Worm (Caenorhabditis elegans) whole organism, L1 larva: ENCODE data around the gene F41F3.3.

Experiments
- C04F5.9 ChIP-seq: sonication (generic microtip); optimal IDR thresholded peaks from 2 replicates; lab custom pipeline; 2016; ENCODE audit warnings: missing genetic modification characterization, missing compliant biosample characterization
- C34B4.2 ChIP-seq: sonication (generic microtip); optimal IDR thresholded peaks from 2 replicates; lab custom pipeline; 2017; ENCODE audit warnings: mild to moderate bottlenecking, missing genetic modification characterization, missing compliant biosample characterization
- F16B12.6 ChIP-seq: fragments of 150-350 bp; optimal IDR thresholded peaks from 2 replicates; lab custom pipeline; 2014; ENCODE audit warnings: missing biosample characterization, missing genetic modification characterization
- aha-1 ChIP-seq: fragments of 150-350 bp; optimal IDR thresholded peaks from 2 replicates; lab custom pipeline; 2014; ENCODE audit warnings: missing biosample characterization, missing genetic modification characterization
- aly-2 ChIP-seq: fragments of 150-350 bp; optimal IDR thresholded peaks from 2 replicates; lab custom pipeline; 2014; ENCODE audit warnings: missing biosample characterization, missing genetic modification characterization
- blmp-1 ChIP-seq: fragments of 150-350 bp; optimal IDR thresholded peaks from 2 replicates; lab custom pipeline; 2014; ENCODE audit warnings: missing biosample characterization, missing genetic modification characterization
- ceh-63 ChIP-seq: fragments of 200-800 bp; sonication (Bioruptor generic); optimal IDR thresholded peaks from 2 replicates; lab custom pipeline; 2018; ENCODE audit warnings: mild to moderate bottlenecking, missing genetic modification characterization, missing compliant biosample characterization
- dpl-1 ChIP-seq, 3 experiments: fragments of 150-350 bp in 2 of 3; sonication (generic microtip) in 1 of 3; optimal IDR thresholded peaks; 2 replicates each; lab custom pipeline; 2014 to 2017; ENCODE audit warnings: missing biosample characterization in 3 of 3, missing genetic modification characterization in 3 of 3, missing genetic modification reagents in 3 of 3
- efl-1 ChIP-seq, 4 experiments: fragments of 150-350 bp; optimal IDR thresholded peaks in 3 of 4; peaks in 1 of 4; 1 replicate in 1 of 4; 2 replicates in 3 of 4; lab custom pipeline; 2014; ENCODE audit warnings: missing biosample characterization in 2 of 4, missing genetic modification characterization in 2 of 4, missing genetic modification reagents in 2 of 4
- elt-2 ChIP-seq: sonication (generic microtip); optimal IDR thresholded peaks from 2 replicates; lab custom pipeline; 2016; ENCODE audit warnings: missing genetic modification characterization, mild to moderate bottlenecking, inconsistent platforms, missing compliant biosample characterization, missing genetic modification reagents
- elt-3 ChIP-seq, 6 experiments: fragments of 150-350 bp in 1 of 6; sonication (generic microtip); optimal IDR thresholded peaks; 2 replicates each; lab custom pipeline; 2017 to 2018; ENCODE audit warnings: missing biosample characterization in 6 of 6, missing genetic modification characterization in 6 of 6, inconsistent platforms in 1 of 6
- fkh-10 ChIP-seq: sonication (generic microtip); optimal IDR thresholded peaks from 2 replicates; lab custom pipeline; 2017; ENCODE audit warnings: missing biosample characterization, missing genetic modification reagents, missing genetic modification characterization
- grh-1 ChIP-seq: fragments of 200-800 bp; sonication (Bioruptor generic); IDR thresholded peaks from 2 replicates; pipeline ENCODE4 v1.3.6; 2022; ENCODE audit warnings: missing genetic modification reagents, missing genetic modification characterization, missing compliant biosample characterization
- irx-1 ChIP-seq: sonication (generic microtip); optimal IDR thresholded peaks from 2 replicates; lab custom pipeline; 2016; ENCODE audit warnings: missing genetic modification characterization, missing compliant biosample characterization
- lin-15B ChIP-seq: fragments of 150-350 bp; sonication (generic microtip); optimal IDR thresholded peaks from 3 replicates; lab custom pipeline; 2014; ENCODE audit warnings: missing biosample characterization, missing genetic modification characterization
- lir-3 ChIP-seq: sonication (generic microtip); optimal IDR thresholded peaks from 2 replicates; lab custom pipeline; 2016; ENCODE audit warnings: mild to moderate bottlenecking, missing genetic modification characterization, moderate library complexity, missing compliant biosample characterization; ENCODE audit not compliant: poor library complexity
- mab-9 ChIP-seq: fragments of 200-800 bp; sonication (Bioruptor generic); IDR thresholded peaks from 2 replicates; pipeline ENCODE4 v1.3.6; 2022; ENCODE audit warnings: missing genetic modification reagents, missing genetic modification characterization, missing compliant biosample characterization
- mdl-1 ChIP-seq, 2 experiments: fragments of 150-350 bp; optimal IDR thresholded peaks; 2 replicates each; lab custom pipeline; 2014 to 2017; ENCODE audit warnings: missing biosample characterization in 2 of 2, missing genetic modification characterization in 2 of 2, inconsistent platforms in 1 of 2
- nhr-20 ChIP-seq: sonication (generic microtip); optimal IDR thresholded peaks from 2 replicates; lab custom pipeline; 2016; ENCODE audit warnings: mild to moderate bottlenecking, missing genetic modification characterization, missing compliant biosample characterization
- nhr-237 ChIP-seq: fragments of 150-350 bp; optimal IDR thresholded peaks from 2 replicates; lab custom pipeline; 2014; ENCODE audit warnings: missing biosample characterization, missing genetic modification characterization
- nhr-47 ChIP-seq: sonication (generic microtip); optimal IDR thresholded peaks from 2 replicates; lab custom pipeline; 2016; ENCODE audit warnings: mild to moderate bottlenecking, missing genetic modification characterization, moderate library complexity, missing compliant biosample characterization
- skn-1 ChIP-seq: fragments of 150-350 bp; optimal IDR thresholded peaks from 2 replicates; lab custom pipeline; 2014; ENCODE audit warnings: missing biosample characterization, missing genetic modification characterization
- snpc-4 ChIP-seq: fragments of 150-350 bp; optimal IDR thresholded peaks from 2 replicates; lab custom pipeline; 2014; ENCODE audit warnings: missing biosample characterization, missing genetic modification characterization
- sptf-1 ChIP-seq: fragments of 150-350 bp; optimal IDR thresholded peaks from 2 replicates; lab custom pipeline; 2014; ENCODE audit warnings: missing biosample characterization, missing genetic modification characterization
- sup-37 ChIP-seq: fragments of 200-800 bp; sonication (Bioruptor generic); optimal IDR thresholded peaks from 2 replicates; lab custom pipeline; 2018; ENCODE audit warnings: mild to moderate bottlenecking, missing genetic modification characterization, missing compliant biosample characterization
- tbx-2 ChIP-seq: sonication (generic microtip); optimal IDR thresholded peaks from 2 replicates; lab custom pipeline; 2016; ENCODE audit warnings: missing genetic modification characterization, missing compliant biosample characterization
- tlp-1 ChIP-seq: fragments of 150-350 bp; optimal IDR thresholded peaks from 2 replicates; lab custom pipeline; 2014; ENCODE audit warnings: missing biosample characterization, missing genetic modification characterization
- unc-86 ChIP-seq: sonication (generic microtip); optimal IDR thresholded peaks from 2 replicates; lab custom pipeline; 2016; ENCODE audit warnings: missing genetic modification characterization, missing compliant biosample characterization
- unc-98 ChIP-seq: fragments of 200-800 bp; sonication (Bioruptor generic); IDR thresholded peaks from 2 replicates; pipeline ENCODE4 v1.3.6; 2022; ENCODE audit warnings: missing genetic modification characterization, missing compliant biosample characterization
- zag-1 ChIP-seq: fragments of 150-350 bp; optimal IDR thresholded peaks from 2 replicates; lab custom pipeline; 2014; ENCODE audit warnings: missing biosample characterization, missing genetic modification characterization

F41F3.3 gene

DNA sequence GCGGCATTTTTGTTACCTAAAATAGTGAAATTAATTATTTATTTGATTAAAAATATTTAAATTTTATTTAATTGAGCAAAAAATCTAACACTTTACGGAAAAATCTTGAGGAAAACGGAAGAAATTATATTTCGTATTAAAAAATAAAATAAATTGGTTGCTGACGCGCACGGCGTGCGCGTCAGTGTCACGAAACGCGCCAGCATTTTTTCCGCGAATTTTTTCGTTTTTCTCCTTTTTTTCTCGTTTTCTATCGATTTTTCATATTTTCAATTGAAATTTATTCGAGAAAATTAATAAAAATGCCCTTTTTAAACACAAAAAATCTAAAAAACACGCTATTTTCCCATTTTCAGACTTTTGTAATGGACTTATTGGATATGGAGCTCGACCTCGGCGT lies 32.2 kb downstream of the F41F3.3 start, which contains the start of the genes Y61A9LA.10 and F54D11.4 (continued):
- TF ChIP-seq nhr-237 (tag; lab: Kevin White, UChicago) (no peak), C34B4.2 (tag; lab: Kevin White, UChicago) (no peak), elt-2 (tag; lab: Kevin White, UChicago) (peak; percentile 28), mdl-1 (tag; optimal IDR thresholded peaks at IDR 0.05; lab: Kevin White, UChicago) (no peak), nhr-47 (tag; lab: Kevin White, UChicago) (peak; percentile 80), F16B12.6 (peak; percentile 5), unc-86 (tag; lab: Kevin White, UChicago) (peak; percentile 40), aly-2 (tag; lab: Kevin White, UChicago) (no peak), irx-1 (tag; lab: Kevin White, UChicago) (peak; percentile 58), sptf-1 (no peak), lin-15B (tag; lab: Kevin White, UChicago) (peak; percentile 36), nhr-20 (tag; lab: Kevin White, UChicago) (peak; percentile 59), zag-1 (tag; lab: Kevin White, UChicago) (no peak), C04F5.9 (no peak), elt-3 (tag; optimal IDR thresholded peaks at IDR 0.05; lab: Kevin White, UChicago) (peak in 1 of 6 experiments; percentile 43), snpc-4 (tag; lab: Kevin White, UChicago) (peak; percentile 13), mab-9 (GFP tag; lab: Robert Waterston, UW) (no peak), tbx-2 (tag; lab: Kevin White, UChicago) (peak; percentile 61), grh-1 (GFP tag; lab: Robert Waterston, UW) (0 out of 2 replicates have a peak, but pooled peaks have one; percentile 9), blmp-1 (tag; lab: Kevin White, UChicago) (peak; percentile 39), sup-37 (GFP tag; lab: Kevin White, UChicago) (no peak), dpl-1 (GFP tag; optimal IDR thresholded peaks at IDR 0.05; lab: Kevin White, UChicago) (peak; percentile 53 to 73 (median 66))

DNA sequence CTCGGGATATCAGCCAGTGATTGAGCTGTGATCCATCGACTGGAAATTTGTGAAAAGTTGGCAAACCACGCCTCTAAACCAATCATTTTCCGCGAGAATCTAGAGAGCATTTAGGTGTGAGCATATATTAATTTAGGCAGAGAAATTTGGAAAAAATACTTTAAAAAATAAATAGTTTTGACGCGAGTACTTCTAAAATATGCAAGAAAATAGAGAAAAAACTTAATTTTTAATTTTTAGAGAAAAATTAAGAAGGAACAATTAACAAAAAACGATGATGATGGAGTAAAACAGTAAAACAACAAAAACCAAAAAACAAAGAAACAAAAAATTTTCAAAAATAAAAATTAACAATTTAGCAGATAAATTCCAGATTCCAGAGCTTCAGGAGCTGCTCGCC lies 41.2 kb downstream of the F41F3.3 start, which contains the start of gene txt-6:
TSS of gene txt-6 (minus strand) at position 101 of the 400 bp plus-strand sequence.
- TF ChIP-seq unc-98 (GFP tag; lab: Robert Waterston, UW) (no peak), ceh-63 (GFP tag; lab: Kevin White, UChicago) (no peak)

DNA sequence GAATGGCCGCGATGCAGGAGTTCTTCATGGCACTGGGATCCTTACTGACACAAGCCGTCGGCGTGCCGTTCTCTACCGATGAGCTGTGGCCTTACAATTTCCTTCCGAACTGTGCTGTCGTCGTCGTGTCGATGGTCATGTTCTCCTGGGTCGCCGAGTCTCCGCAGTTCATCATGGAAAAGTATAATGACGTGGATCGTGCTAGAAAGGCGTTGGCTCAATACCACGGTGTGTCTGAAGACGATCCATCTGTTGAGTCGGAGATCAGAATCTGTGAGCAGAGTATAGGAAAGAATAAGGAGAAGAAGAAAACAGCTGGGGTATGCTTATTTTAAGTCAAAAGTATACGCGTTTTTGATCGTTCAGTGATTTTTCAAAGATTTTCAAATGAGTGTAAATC lies 48.8 kb downstream of the F41F3.3 start:
- TF ChIP-seq skn-1 (tag; lab: Kevin White, UChicago) (no peak), efl-1 (optimal IDR thresholded peaks at IDR 0.05; lab: Kevin White, UChicago) (no peak), efl-1 (GFP tag; optimal IDR thresholded peaks at IDR 0.05 in 1 of 2; lab: Kevin White, UChicago) (peak in 1 of 2 experiments; percentile 90)

DNA sequence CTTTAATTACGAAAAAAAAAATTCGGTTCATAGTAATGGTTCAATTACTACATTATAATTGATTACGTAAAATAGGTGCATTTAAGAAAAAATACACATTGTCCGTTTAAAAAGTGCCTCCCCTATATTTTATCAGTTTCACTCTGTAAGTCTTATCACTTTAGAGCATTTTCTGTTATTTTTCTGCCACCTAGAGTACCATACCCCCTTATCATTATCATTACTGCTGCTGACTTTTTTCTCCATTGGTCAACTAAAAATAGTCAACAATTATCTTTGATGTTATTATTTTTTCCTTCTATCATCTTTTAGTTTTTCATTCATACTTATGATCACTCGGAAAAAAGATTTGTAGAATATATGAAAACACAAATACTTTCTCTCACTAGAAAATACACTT lies 49.5 kb downstream of the F41F3.3 start:
- TF ChIP-seq aha-1 (tag; lab: Kevin White, UChicago) (no peak), fkh-10 (GFP tag; lab: Kevin White, UChicago) (no peak), C34B4.2 (tag; lab: Kevin White, UChicago) (no peak), zag-1 (tag; lab: Kevin White, UChicago) (no peak), lir-3 (tag; lab: Kevin White, UChicago) (no peak), elt-2 (tag; lab: Kevin White, UChicago) (peak; percentile 76), tlp-1 (tag; lab: Kevin White, UChicago) (no peak)
